Fruit fly (Drosophila melanogaster): ENCODE measurements around the gene CG33722.

Gene CG33722

DNA sequence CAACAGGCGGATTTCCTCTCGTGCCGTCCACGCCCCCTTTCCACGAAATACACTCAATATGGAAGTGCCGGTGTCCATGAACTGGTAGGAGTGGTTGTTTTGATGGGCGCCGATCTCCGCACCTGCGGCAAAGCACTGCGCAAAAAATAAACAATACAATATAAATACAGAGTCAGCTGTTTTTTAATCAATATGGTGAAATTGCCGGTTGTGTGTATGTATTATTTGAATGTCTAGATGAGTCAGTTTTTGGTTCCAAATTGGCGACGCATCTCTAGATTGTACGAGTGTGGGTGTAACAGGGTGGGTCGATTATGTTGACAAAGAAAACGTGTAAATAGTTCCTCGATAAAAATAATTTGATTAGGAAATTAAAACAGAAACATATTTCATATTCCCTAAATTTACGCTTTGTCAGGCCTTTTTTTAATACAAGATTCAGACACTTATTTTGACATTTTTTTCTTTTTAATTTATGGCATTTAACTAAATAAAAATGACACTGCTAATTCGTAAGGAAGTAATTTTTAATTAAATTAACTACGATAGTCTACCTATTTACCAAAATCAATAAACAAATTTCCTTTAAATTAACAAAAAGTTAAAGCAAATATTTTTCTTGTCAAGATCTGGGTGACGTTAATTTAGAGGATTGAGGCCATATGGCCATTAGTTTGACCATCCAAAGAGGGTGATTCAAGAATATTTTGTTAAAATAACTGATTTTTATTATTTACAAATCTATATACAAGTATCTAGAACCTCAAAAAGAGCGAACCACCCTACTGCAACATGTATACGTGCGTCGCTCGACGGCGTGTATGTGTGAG is 4.2 kb upstream of the CG33722 start (continued):
- TF ChIP-seq shn (GFP tag; optimal IDR thresholded peaks at IDR 0.05) (peak; percentile 69), Atf6 (GFP tag; IDR thresholded peaks at IDR 0.05) (peak; percentile 82), NC2β (GFP tag; optimal IDR thresholded peaks at IDR 0.05) (peak; percentile 32), cwo (GFP tag; optimal IDR thresholded peaks at IDR 0.05) (peak; percentile 87), CG17612 (GFP tag; IDR thresholded peaks at IDR 0.05) (no peak), tna (GFP tag; IDR thresholded peaks at IDR 0.05; ENCODE audit: partially characterized antibody) (no peak), CG10979 (tag; optimal IDR thresholded peaks at IDR 0.05) (peak; percentile 90), CG4854 (GFP tag; optimal IDR thresholded peaks at IDR 0.05) (peak; percentile 54), HmgD (GFP tag; optimal IDR thresholded peaks at IDR 0.05) (no peak), gcm (GFP tag; optimal IDR thresholded peaks at IDR 0.05) (peak; percentile 89), vnd (GFP tag; IDR thresholded peaks at IDR 0.05; ENCODE audit: partially characterized antibody) (no peak), Opbp (GFP tag; IDR thresholded peaks at IDR 0.05; ENCODE audit: partially characterized antibody) (no peak), rib (GFP tag; IDR thresholded peaks at IDR 0.05) (peak; percentile 41; the same call in 1 of the 2 replicates), CG10267 (tag; optimal IDR thresholded peaks at IDR 0.05) (peak; percentile 85), D19A (tag; optimal IDR thresholded peaks at IDR 0.05) (peak; percentile 88), gem (tag; optimal IDR thresholded peaks at IDR 0.05) (peak; percentile 95), her (GFP tag; optimal IDR thresholded peaks at IDR 0.05) (peak; percentile 48), CG5245 (GFP tag; optimal IDR thresholded peaks at IDR 0.05) (peak; percentile 64), sim (GFP tag; IDR thresholded peaks at IDR 0.05) (peak; percentile 57; the same call in 1 of the 2 replicates), slp2 (GFP tag; optimal IDR thresholded peaks at IDR 0.05) (peak; percentile 83), Abd-B (GFP tag; optimal IDR thresholded peaks at IDR 0.05) (peak; percentile 85), pros (GFP tag; optimal IDR thresholded peaks at IDR 0.05) (peak; percentile 66), Myb (GFP tag; optimal IDR thresholded peaks at IDR 0.05) (peak; percentile 47), CG13287 (GFP tag; IDR thresholded peaks at IDR 0.05; ENCODE audit: partially characterized antibody) (no peak; the same call in 1 of the 2 replicates), Dip2 (GFP tag; IDR thresholded peaks at IDR 0.05) (no peak), Ravus (GFP tag; IDR thresholded peaks at IDR 0.05) (no peak), CG32767 (GFP tag; IDR thresholded peaks at IDR 0.05) (peak; percentile 71), CG16863 (GFP tag; optimal IDR thresholded peaks at IDR 0.05) (peak; percentile 72), eve (GFP tag; optimal IDR thresholded peaks at IDR 0.05) (no peak), grn (GFP tag; optimal IDR thresholded peaks at IDR 0.05) (peak; percentile 6), NfI (GFP tag; optimal IDR thresholded peaks at IDR 0.05) (peak; percentile 88), Dbx (GFP tag; IDR thresholded peaks at IDR 0.05) (peak; percentile 41; the same call in 1 of the 3 replicates), CG11093 (GFP tag; IDR thresholded peaks at IDR 0.05) (peak; percentile 68; the same call in 2 of the 3 replicates), Hr51 (GFP tag; optimal IDR thresholded peaks at IDR 0.05) (peak; percentile 74 to 94), exex (tag; optimal IDR thresholded peaks at IDR 0.05) (peak; percentile 69), ranshi (GFP tag; IDR thresholded peaks at IDR 0.05) (peak; percentile 42; the same call in 1 of the 2 replicates), CG3995 (GFP tag; optimal IDR thresholded peaks at IDR 0.05) (peak; percentile 61), nerfin-1 (tag; optimal IDR thresholded peaks at IDR 0.05) (peak; percentile 86), CG9876 (GFP tag; optimal IDR thresholded peaks at IDR 0.05) (peak; percentile 22), CG18262 (tag; optimal IDR thresholded peaks at IDR 0.05) (peak; percentile 97), mirr (GFP tag; optimal IDR thresholded peaks at IDR 0.05) (no peak), CG3847 (GFP tag; IDR thresholded peaks at IDR 0.05) (peak; percentile 78; the same call in 1 of the 2 replicates), CG10462 (GFP tag; optimal IDR thresholded peaks at IDR 0.05) (peak; percentile 78), CG31224 (GFP tag; IDR thresholded peaks at IDR 0.05) (peak; percentile 66), unc-4 (GFP tag; IDR thresholded peaks at IDR 0.05; ENCODE audit: partially characterized antibody) (no peak), Antp (GFP tag; optimal IDR thresholded peaks at IDR 0.05) (peak; percentile 14), stc (GFP tag; IDR thresholded peaks at IDR 0.05) (peak; percentile 66), Side (GFP tag; optimal IDR thresholded peaks at IDR 0.05) (peak; percentile 68)
